Worm (Caenorhabditis elegans) whole organism, early embryonic: ENCODE data around the gene sru-44.
"Not testable (repeated sequence)": the region's sequence is repeated elsewhere in the genome, so short reads cannot be mapped to it uniquely, and the experiment has no call there.

ENCODE experiments used
- aly-1 ChIP-seq: sonication (generic microtip); optimal IDR thresholded peaks from 2 replicates; lab custom pipeline; 2016; ENCODE audit warnings: missing genetic modification characterization, missing compliant biosample characterization
- ama-1 ChIP-seq: fragments of 150-350 bp; optimal IDR thresholded peaks from 2 replicates; lab custom pipeline; 2014
- ceh-13 ChIP-seq: fragments of 200-800 bp; sonication (Bioruptor generic); optimal IDR thresholded peaks from 2 replicates; lab custom pipeline; 2018; ENCODE audit warnings: mild to moderate bottlenecking, missing genetic modification characterization, missing compliant biosample characterization
- flt-1 ChIP-seq: fragments of 200-800 bp; sonication (Bioruptor generic); IDR thresholded peaks from 2 replicates; pipeline ENCODE4 v1.3.6; 2022; ENCODE audit warnings: missing genetic modification characterization, missing compliant biosample characterization
- hmbx-1 ChIP-seq: sonication (generic microtip); optimal IDR thresholded peaks from 2 replicates; lab custom pipeline; 2016; ENCODE audit warnings: mild to moderate bottlenecking, missing genetic modification characterization, missing compliant biosample characterization
- hmg-4 ChIP-seq: fragments of 200-800 bp; sonication (Bioruptor generic); optimal IDR thresholded peaks from 2 replicates; lab custom pipeline; 2018; ENCODE audit warnings: mild to moderate bottlenecking, missing genetic modification characterization, missing compliant biosample characterization
- hnd-1 ChIP-seq: sonication (generic microtip); optimal IDR thresholded peaks from 2 replicates; lab custom pipeline; 2016; ENCODE audit warnings: missing genetic modification characterization, missing compliant biosample characterization
- pes-1 ChIP-seq: fragments of 200-800 bp; sonication (Bioruptor generic); IDR thresholded peaks from 2 replicates; pipeline ENCODE4 v1.3.6; 2022; ENCODE audit warnings: missing genetic modification reagents, missing genetic modification characterization, missing compliant biosample characterization
- scrt-1 ChIP-seq: fragments of 200-800 bp; sonication (Bioruptor generic); IDR thresholded peaks from 2 replicates; pipeline ENCODE4 v1.3.6; 2022; ENCODE audit warnings: missing genetic modification characterization, missing compliant biosample characterization
- sea-1 ChIP-seq: fragments of 200-800 bp; sonication (Bioruptor generic); conservative IDR thresholded peaks from 2 replicates; pipeline ENCODE4 v1.3.6; 2022; ENCODE audit warnings: missing genetic modification characterization, missing compliant biosample characterization
- tbx-37 ChIP-seq: fragments of 200-800 bp; sonication (Bioruptor generic); conservative IDR thresholded peaks from 2 replicates; pipeline ENCODE4 v1.3.6; 2022; ENCODE audit warnings: missing genetic modification reagents, missing genetic modification characterization, missing compliant biosample characterization

- TF ChIP-seq flt-1; ceh-13; ama-1; tbx-37; hmg-4; scrt-1 (GFP tag; lab: Robert Waterston, UW); sea-1 (GFP tag; lab: Robert Waterston, UW); aly-1 (tag; lab: Kevin White, UChicago); hnd-1 (tag; lab: Kevin White, UChicago); pes-1 (GFP tag; lab: Robert Waterston, UW); hmbx-1 (tag; lab: Kevin White, UChicago): not testable (repeated sequence)
These were observed 47.4 kb upstream of the sru-44 start, which contains the start of gene F36D3.5 for ce11 chrV:16515140-16515539.
